Worm (Caenorhabditis elegans) whole organism, midembryonic: ENCODE results near the gene Y55F3AM.13.
"Not testable (repeated sequence)": the region's sequence is repeated elsewhere in the genome, so short reads cannot be mapped to it uniquely, and the experiment has no call there.

Source experiments
- T22C8.4 ChIP-seq: fragments of 200-800 bp; sonication (Bioruptor generic); IDR thresholded peaks from 2 replicates; pipeline ENCODE4 v1.3.6; 2022; ENCODE audit warnings: missing genetic modification characterization, missing compliant biosample characterization
- cog-1 ChIP-seq: sonication (generic microtip); optimal IDR thresholded peaks from 2 replicates; lab custom pipeline; 2016; ENCODE audit warnings: missing genetic modification characterization, missing compliant biosample characterization
- flt-1 ChIP-seq: fragments of 200-800 bp; sonication (Bioruptor generic); IDR thresholded peaks from 2 replicates; pipeline ENCODE4 v1.3.6; 2022; ENCODE audit warnings: missing genetic modification characterization, missing compliant biosample characterization
- klf-2 ChIP-seq: fragments of 200-800 bp; sonication (Bioruptor generic); conservative IDR thresholded peaks from 2 replicates; pipeline ENCODE4 v1.3.6; 2022; ENCODE audit warnings: missing genetic modification reagents, missing genetic modification characterization, missing compliant biosample characterization
- med-1 ChIP-seq: sonication (generic microtip); optimal IDR thresholded peaks from 2 replicates; lab custom pipeline; 2017; ENCODE audit warnings: missing genetic modification characterization, mild to moderate bottlenecking, missing compliant biosample characterization, antibody characterized with exemption, missing genetic modification reagents; ENCODE audit not compliant: insufficient read depth
- ref-1 ChIP-seq: fragments of 200-800 bp; sonication (Bioruptor generic); conservative IDR thresholded peaks from 2 replicates; pipeline ENCODE4 v1.3.6; 2022; ENCODE audit warnings: missing genetic modification reagents, missing genetic modification characterization, missing compliant biosample characterization
- tab-1 ChIP-seq: fragments of 200-800 bp; sonication (Bioruptor generic); IDR thresholded peaks from 2 replicates; pipeline ENCODE4 v1.3.6; 2022; ENCODE audit warnings: missing genetic modification characterization, missing compliant biosample characterization
- ztf-23 ChIP-seq: fragments of 200-800 bp; sonication (Bioruptor generic); IDR thresholded peaks from 2 replicates; pipeline ENCODE4 v1.3.6; 2022; ENCODE audit warnings: missing genetic modification reagents, missing genetic modification characterization, missing compliant biosample characterization
- ztf-29 ChIP-seq: fragments of 200-800 bp; sonication (Bioruptor generic); IDR thresholded peaks from 2 replicates; pipeline ENCODE4 v1.3.6; 2022; ENCODE audit warnings: missing genetic modification reagents, missing genetic modification characterization, missing compliant biosample characterization

Y55F3AM.13 gene

ce11 chrIV:1053989-1054388 is 2.1 kb downstream of the Y55F3AM.13 start:
- TF ChIP-seq ztf-23 (GFP tag; lab: Robert Waterston, UW) (no peak), T22C8.4 (GFP tag; lab: Robert Waterston, UW) (no peak), med-1 (GFP tag; lab: Kevin White, UChicago) (no peak), flt-1 (GFP tag; lab: Robert Waterston, UW) (no peak), tab-1 (GFP tag; lab: Robert Waterston, UW) (no peak), ztf-29 (GFP tag; lab: Robert Waterston, UW) (no peak), klf-2 (GFP tag; lab: Robert Waterston, UW) (no peak), cog-1 (tag; lab: Kevin White, UChicago) (no peak), ref-1 (GFP tag; lab: Robert Waterston, UW) (no peak)

ce11 chrIV:1051636-1052133 is 4.4 kb downstream of the Y55F3AM.13 start, which contains the start of gene Y55F3AM.21:
Y55F3AM.21 (minus strand) TSS chrIV:1051686.
- not testable (repeated sequence) for TF ChIP-seq ztf-29, klf-2, T22C8.4 (GFP tag; lab: Robert Waterston, UW)

- peak; percentile 43; the same call in 1 of the 2 replicates for TF ChIP-seq T22C8.4 (GFP tag; lab: Robert Waterston, UW)
- TF ChIP-seq ztf-29 (GFP tag; lab: Robert Waterston, UW), result no peak
- TF ChIP-seq tab-1 (GFP tag; lab: Robert Waterston, UW), result no peak
- TF ChIP-seq med-1 (GFP tag; lab: Kevin White, UChicago), result no peak
These were observed 9.1 kb downstream of the Y55F3AM.13 start for ce11 chrIV:1046996-1047395.

- TF ChIP-seq ztf-23 (GFP tag; lab: Robert Waterston, UW) (no peak), med-1 (GFP tag; lab: Kevin White, UChicago) (no peak), klf-2 (GFP tag; lab: Robert Waterston, UW) (no peak)
These were observed 10.4 kb downstream of the Y55F3AM.13 start, which contains the start of gene srx-12 for ce11 chrIV:1045683-1046082. srx-12 (plus strand) TSS chrIV:1045983.

ce11 chrIV:1044287-1044686 is 11.8 kb downstream of the Y55F3AM.13 start, which contains the start of gene Y55F3AM.11:
Y55F3AM.11 (minus strand) TSS chrIV:1044387.
- no peak for TF ChIP-seq ref-1 (GFP tag; lab: Robert Waterston, UW)
- TF ChIP-seq ztf-23 (GFP tag; lab: Robert Waterston, UW), result no peak
- no peak for TF ChIP-seq ztf-29 (GFP tag; lab: Robert Waterston, UW)
- no peak for TF ChIP-seq cog-1 (tag; lab: Kevin White, UChicago)
- no peak for TF ChIP-seq tab-1 (GFP tag; lab: Robert Waterston, UW)
- no peak for TF ChIP-seq T22C8.4 (GFP tag; lab: Robert Waterston, UW)

ce11 chrIV:1040537-1040936 is 15.6 kb downstream of the Y55F3AM.13 start:
- TF ChIP-seq T22C8.4 (GFP tag; lab: Robert Waterston, UW) (no peak), ref-1 (GFP tag; lab: Robert Waterston, UW) (no peak), med-1 (GFP tag; lab: Kevin White, UChicago) (no peak), ztf-23 (GFP tag; lab: Robert Waterston, UW) (no peak), ztf-29 (GFP tag; lab: Robert Waterston, UW) (no peak), flt-1 (GFP tag; lab: Robert Waterston, UW) (no peak), klf-2 (GFP tag; lab: Robert Waterston, UW) (no peak), cog-1 (tag; lab: Kevin White, UChicago) (no peak), tab-1 (GFP tag; lab: Robert Waterston, UW) (no peak)

- TF ChIP-seq ztf-23 (GFP tag; lab: Robert Waterston, UW), result no peak
- no peak for TF ChIP-seq flt-1 (GFP tag; lab: Robert Waterston, UW)
- TF ChIP-seq cog-1 (tag; lab: Kevin White, UChicago), result no peak
- no peak for TF ChIP-seq klf-2 (GFP tag; lab: Robert Waterston, UW)
- TF ChIP-seq T22C8.4 (GFP tag; lab: Robert Waterston, UW), result no peak
- no peak for TF ChIP-seq ref-1 (GFP tag; lab: Robert Waterston, UW)
- no peak for TF ChIP-seq ztf-29 (GFP tag; lab: Robert Waterston, UW)
These were observed 17.6 kb downstream of the Y55F3AM.13 start for ce11 chrIV:1038516-1038915.

- no peak for TF ChIP-seq flt-1 (GFP tag; lab: Robert Waterston, UW)
- no peak for TF ChIP-seq cog-1 (tag; lab: Kevin White, UChicago)
- no peak for TF ChIP-seq klf-2 (GFP tag; lab: Robert Waterston, UW)
- no peak for TF ChIP-seq ztf-29 (GFP tag; lab: Robert Waterston, UW)
- no peak for TF ChIP-seq T22C8.4 (GFP tag; lab: Robert Waterston, UW)
- no peak for TF ChIP-seq ztf-23 (GFP tag; lab: Robert Waterston, UW)
- TF ChIP-seq ref-1 (GFP tag; lab: Robert Waterston, UW), result no peak
- no peak for TF ChIP-seq med-1 (GFP tag; lab: Kevin White, UChicago)
These were observed 21.0 kb downstream of the Y55F3AM.13 start for ce11 chrIV:1035108-1035507.

ce11 chrIV:1029939-1030338 is 26.2 kb downstream of the Y55F3AM.13 start, which contains the start of gene abhd-14:
abhd-14 (minus strand) TSS chrIV:1030039.
- no peak for TF ChIP-seq ztf-23 (GFP tag; lab: Robert Waterston, UW)
- TF ChIP-seq T22C8.4 (GFP tag; lab: Robert Waterston, UW), result no peak
- TF ChIP-seq cog-1 (tag; lab: Kevin White, UChicago), result no peak

ce11 chrIV:1019801-1020200 is 36.3 kb downstream of the Y55F3AM.13 start:
- no peak for TF ChIP-seq med-1 (GFP tag; lab: Kevin White, UChicago)
- no peak for TF ChIP-seq T22C8.4 (GFP tag; lab: Robert Waterston, UW)
- no peak for TF ChIP-seq flt-1 (GFP tag; lab: Robert Waterston, UW)
- no peak for TF ChIP-seq klf-2 (GFP tag; lab: Robert Waterston, UW)
- TF ChIP-seq cog-1 (tag; lab: Kevin White, UChicago), result no peak
- no peak for TF ChIP-seq ref-1 (GFP tag; lab: Robert Waterston, UW)
- no peak for TF ChIP-seq ztf-29 (GFP tag; lab: Robert Waterston, UW)
- TF ChIP-seq ztf-23 (GFP tag; lab: Robert Waterston, UW), result no peak
- no peak for TF ChIP-seq tab-1 (GFP tag; lab: Robert Waterston, UW)
